Worm (Caenorhabditis elegans): Measurements from ENCODE around the gene zyg-12.
"Not testable (repeated sequence)": the region's sequence is repeated elsewhere in the genome, so short reads cannot be mapped to it uniquely, and the experiment has no call there.

zyg-12 gene

DNA sequence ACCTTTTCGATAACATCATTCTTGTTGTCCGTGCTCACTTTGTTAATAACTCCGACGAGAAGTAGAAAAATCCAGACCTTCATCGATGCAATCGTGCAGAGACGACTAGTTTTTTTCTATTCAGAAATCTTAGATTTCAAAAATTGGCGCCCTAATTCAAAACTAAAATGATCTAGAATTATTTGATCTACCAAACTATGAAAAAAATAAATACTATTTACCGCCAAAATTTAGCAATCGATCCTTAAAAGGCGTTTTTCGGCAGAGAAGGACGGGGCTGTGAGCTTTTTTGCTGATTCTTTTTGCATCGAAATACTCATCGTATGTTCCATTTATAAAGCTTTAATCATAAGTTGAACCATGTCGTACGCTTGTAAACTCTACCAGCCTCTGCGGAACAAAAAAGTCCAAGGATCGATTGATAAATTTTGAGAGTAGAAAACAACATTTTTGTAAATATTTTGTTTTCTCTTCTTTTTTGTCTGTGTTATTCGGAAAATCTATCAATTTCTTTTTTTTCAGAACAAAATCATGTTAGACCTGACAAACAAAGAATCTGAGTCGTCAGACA lies at the start of gene zyg-12, which contains the start of gene try-1:
Gene zyg-12, plus strand, starts transcription at position 521 of the 571 bp plus-strand sequence.
Gene try-1, minus strand, starts transcription at position 148 of the 571 bp plus-strand sequence.
- no peak for TF ChIP-seq cog-1 (tag; optimal IDR thresholded peaks at IDR 0.05)
- TF ChIP-seq ztf-23 (GFP tag; IDR thresholded peaks at IDR 0.05), result no peak
- TF ChIP-seq ztf-29 (GFP tag; IDR thresholded peaks at IDR 0.05), result no peak
- no peak for TF ChIP-seq tab-1 (GFP tag; IDR thresholded peaks at IDR 0.05)
- TF ChIP-seq T22C8.4 (GFP tag; IDR thresholded peaks at IDR 0.05), result no peak
- no peak for TF ChIP-seq med-1 (GFP tag; optimal IDR thresholded peaks at IDR 0.05; ENCODE audit: insufficient read depth)
- no peak for TF ChIP-seq klf-2 (GFP tag; conservative IDR thresholded peaks at IDR 0.05)
- no peak for TF ChIP-seq flt-1 (GFP tag; IDR thresholded peaks at IDR 0.05)
- TF ChIP-seq ref-1 (GFP tag; conservative IDR thresholded peaks at IDR 0.05), result no peak

DNA sequence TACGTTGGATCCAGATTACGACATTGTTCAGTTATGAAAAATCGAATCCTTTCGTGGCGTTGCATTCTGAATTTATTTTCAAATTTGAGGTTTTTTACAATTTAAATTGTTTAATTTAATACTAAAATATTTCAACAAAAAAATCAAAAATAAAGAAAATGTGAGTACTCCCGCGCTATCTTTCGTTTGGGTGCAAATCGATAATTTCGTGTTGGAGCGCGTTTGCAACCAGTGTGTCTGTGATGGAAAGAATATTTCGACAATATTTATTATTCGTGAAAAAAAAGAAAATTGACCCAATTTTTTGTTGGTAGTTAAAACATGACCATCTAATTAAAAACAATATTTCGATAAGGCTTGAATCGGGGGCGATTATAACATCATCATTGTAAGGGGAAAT lies 47.7 kb upstream of the zyg-12 start, which contains the start of gene R05F9.9:
Gene R05F9.9, minus strand, starts transcription at position 66 of the 400 bp plus-strand sequence.
- no peak for TF ChIP-seq ztf-23 (GFP tag; IDR thresholded peaks at IDR 0.05)
- TF ChIP-seq med-1 (GFP tag; optimal IDR thresholded peaks at IDR 0.05; ENCODE audit: insufficient read depth), result no peak
- TF ChIP-seq ref-1 (GFP tag; conservative IDR thresholded peaks at IDR 0.05), result no peak
- peak; percentile 80 for TF ChIP-seq T22C8.4 (GFP tag; IDR thresholded peaks at IDR 0.05)
- TF ChIP-seq klf-2 (GFP tag; conservative IDR thresholded peaks at IDR 0.05), result no peak

DNA sequence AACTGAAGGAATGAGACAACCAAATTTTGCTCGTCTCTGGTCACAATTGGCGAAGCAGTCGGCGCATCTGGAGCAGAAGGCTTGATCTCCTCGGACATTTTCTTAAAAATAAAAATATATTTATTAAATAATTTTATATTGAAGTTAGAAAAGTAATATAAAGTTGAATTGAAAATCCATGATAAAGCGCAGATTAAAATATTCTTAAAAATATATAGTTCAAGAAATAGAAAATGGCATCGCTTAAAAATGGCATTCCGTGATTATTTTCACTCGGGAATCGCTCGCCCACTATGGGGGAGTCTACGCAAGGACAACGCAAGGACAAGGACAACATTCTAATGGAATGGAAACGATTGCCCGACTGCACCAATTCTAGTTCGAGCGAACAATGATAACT lies 46.0 kb upstream of the zyg-12 start, which contains the start of gene sgt-1:
Gene sgt-1, minus strand, starts transcription at position 101 of the 400 bp plus-strand sequence.
- not testable (repeated sequence) for TF ChIP-seq med-1 (GFP tag; optimal IDR thresholded peaks at IDR 0.05; ENCODE audit: insufficient read depth); flt-1 (GFP tag; IDR thresholded peaks at IDR 0.05); tab-1 (GFP tag; IDR thresholded peaks at IDR 0.05)

DNA sequence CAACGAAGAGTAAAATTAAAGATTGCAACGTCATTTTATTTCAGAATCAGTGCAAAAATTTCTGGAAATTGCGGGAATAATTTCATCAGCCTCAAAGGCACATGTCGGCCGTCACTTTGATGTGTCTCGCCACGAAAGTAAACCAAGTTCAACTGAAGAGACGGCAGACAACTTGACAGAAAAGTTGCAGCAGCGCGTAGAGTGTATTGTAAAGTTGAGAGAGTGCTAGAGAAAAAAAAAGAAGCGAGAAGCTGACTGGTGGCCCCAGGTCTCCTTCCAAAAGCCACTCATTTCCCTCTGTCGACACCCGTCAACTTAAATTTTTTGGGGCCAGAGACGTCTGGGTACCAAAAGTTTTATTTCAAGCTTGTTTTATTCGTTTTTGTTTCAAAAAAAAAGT lies 45.4 kb upstream of the zyg-12 start:
- peak; percentile 57; the same call in 1 of the 2 replicates for TF ChIP-seq ztf-29 (GFP tag; IDR thresholded peaks at IDR 0.05)
- no peak for TF ChIP-seq ref-1 (GFP tag; conservative IDR thresholded peaks at IDR 0.05)
- TF ChIP-seq flt-1 (GFP tag; IDR thresholded peaks at IDR 0.05), result 0 out of 2 replicates have a peak, but pooled peaks have one; percentile 7

DNA sequence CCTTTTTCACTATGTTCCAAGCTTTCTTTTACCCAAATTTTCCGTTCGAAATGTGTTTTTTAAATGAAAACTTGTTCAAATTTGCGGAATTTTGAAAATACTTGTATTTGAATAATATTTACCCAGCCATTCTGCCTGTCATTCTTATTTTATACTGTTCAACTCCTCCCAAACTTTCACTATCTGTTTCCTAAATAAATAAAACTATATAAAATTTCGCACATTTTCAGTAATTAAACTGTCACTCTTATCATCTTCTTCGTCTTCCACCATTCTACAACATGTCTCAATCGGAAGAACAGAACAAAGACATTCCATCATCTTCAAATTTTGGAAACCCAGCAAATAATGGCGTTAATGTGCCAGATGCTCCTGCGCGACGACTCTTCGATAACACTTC lies 44.9 kb upstream of the zyg-12 start, which contains the start of gene btbd-10:
Gene btbd-10, plus strand, starts transcription at position 231 of the 400 bp plus-strand sequence.
- TF ChIP-seq med-1 (GFP tag; optimal IDR thresholded peaks at IDR 0.05; ENCODE audit: insufficient read depth) (no peak), ref-1 (GFP tag; conservative IDR thresholded peaks at IDR 0.05) (no peak), klf-2 (GFP tag; conservative IDR thresholded peaks at IDR 0.05) (no peak), flt-1 (GFP tag; IDR thresholded peaks at IDR 0.05) (no peak), ztf-29 (GFP tag; IDR thresholded peaks at IDR 0.05) (no peak), ztf-23 (GFP tag; IDR thresholded peaks at IDR 0.05) (no peak), T22C8.4 (GFP tag; IDR thresholded peaks at IDR 0.05) (no peak), tab-1 (GFP tag; IDR thresholded peaks at IDR 0.05) (no peak), cog-1 (tag; optimal IDR thresholded peaks at IDR 0.05) (no peak)

DNA sequence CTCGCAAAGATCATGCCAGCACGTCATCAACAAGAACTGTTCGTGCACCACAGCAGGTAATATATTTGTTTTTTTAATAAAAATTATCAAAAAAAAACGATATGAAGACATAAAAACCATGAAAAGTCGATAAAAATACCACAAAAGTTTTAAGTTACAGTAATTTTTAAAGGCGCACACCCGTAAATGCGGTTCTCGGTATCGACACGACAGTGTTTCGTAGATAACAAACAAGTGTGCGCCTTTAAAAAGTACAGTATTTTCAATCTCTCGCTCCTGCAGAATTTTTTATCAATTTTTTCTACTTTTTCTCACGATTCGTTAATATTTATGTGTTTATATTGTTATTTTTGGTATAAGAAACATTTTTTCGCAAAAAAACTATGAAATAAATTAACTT lies 44.4 kb upstream of the zyg-12 start:
- no peak for TF ChIP-seq med-1 (GFP tag; optimal IDR thresholded peaks at IDR 0.05; ENCODE audit: insufficient read depth)
- no peak for TF ChIP-seq T22C8.4 (GFP tag; IDR thresholded peaks at IDR 0.05)
- no peak for TF ChIP-seq tab-1 (GFP tag; IDR thresholded peaks at IDR 0.05)
- TF ChIP-seq flt-1 (GFP tag; IDR thresholded peaks at IDR 0.05), result no peak
- no peak for TF ChIP-seq ztf-29 (GFP tag; IDR thresholded peaks at IDR 0.05)
- TF ChIP-seq cog-1 (tag; optimal IDR thresholded peaks at IDR 0.05), result no peak
- TF ChIP-seq ztf-23 (GFP tag; IDR thresholded peaks at IDR 0.05), result no peak
- no peak for TF ChIP-seq klf-2 (GFP tag; conservative IDR thresholded peaks at IDR 0.05)
- no peak for TF ChIP-seq ref-1 (GFP tag; conservative IDR thresholded peaks at IDR 0.05)

DNA sequence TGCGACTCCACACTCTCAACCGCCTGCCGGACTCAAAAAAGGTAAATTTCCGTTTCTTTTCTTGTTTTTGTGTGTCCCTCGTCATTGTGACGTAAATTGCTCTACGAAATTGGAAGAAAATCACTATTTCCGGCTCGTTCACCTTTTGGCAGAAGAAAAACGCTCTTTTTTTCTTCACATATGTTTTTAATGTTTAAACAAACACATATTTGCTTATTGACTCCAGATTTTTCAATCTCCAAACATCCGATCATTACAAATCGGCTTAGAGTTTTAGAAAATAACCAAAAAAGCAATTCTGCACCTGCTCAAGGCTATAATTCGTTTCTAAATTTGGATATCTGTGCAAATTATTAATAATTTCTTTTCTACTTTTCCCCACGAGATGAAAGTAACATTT lies 43.8 kb upstream of the zyg-12 start:
- TF ChIP-seq T22C8.4 (GFP tag; IDR thresholded peaks at IDR 0.05) (no peak), cog-1 (tag; optimal IDR thresholded peaks at IDR 0.05) (no peak), klf-2 (GFP tag; conservative IDR thresholded peaks at IDR 0.05) (no peak), ztf-29 (GFP tag; IDR thresholded peaks at IDR 0.05) (no peak)

DNA sequence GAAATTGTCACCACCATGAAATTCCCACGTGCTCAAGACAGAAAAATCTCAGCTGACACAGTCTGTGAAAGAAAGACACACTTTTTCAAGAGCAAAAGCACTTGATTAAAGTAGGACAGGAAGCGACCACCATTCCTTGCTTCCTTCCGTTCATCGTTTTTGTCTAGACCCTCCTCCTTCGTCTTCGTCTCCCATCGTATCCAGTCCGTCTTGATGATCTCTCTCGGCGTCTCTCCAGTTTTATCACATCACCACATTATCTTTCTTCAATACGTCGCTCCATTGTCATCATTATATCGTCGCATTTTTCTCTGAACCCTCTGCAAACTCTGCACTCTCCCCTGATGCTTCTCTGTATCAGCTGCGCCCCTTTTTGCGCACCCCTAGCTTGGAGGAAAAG lies 41.5 kb upstream of the zyg-12 start:
- TF ChIP-seq med-1 (GFP tag; optimal IDR thresholded peaks at IDR 0.05; ENCODE audit: insufficient read depth) (no peak), ref-1 (GFP tag; conservative IDR thresholded peaks at IDR 0.05) (no peak), ztf-23 (GFP tag; IDR thresholded peaks at IDR 0.05) (no peak), T22C8.4 (GFP tag; IDR thresholded peaks at IDR 0.05) (no peak), cog-1 (tag; optimal IDR thresholded peaks at IDR 0.05) (no peak), flt-1 (GFP tag; IDR thresholded peaks at IDR 0.05) (no peak), ztf-29 (GFP tag; IDR thresholded peaks at IDR 0.05) (no peak), tab-1 (GFP tag; IDR thresholded peaks at IDR 0.05) (no peak), klf-2 (GFP tag; conservative IDR thresholded peaks at IDR 0.05) (no peak)

DNA sequence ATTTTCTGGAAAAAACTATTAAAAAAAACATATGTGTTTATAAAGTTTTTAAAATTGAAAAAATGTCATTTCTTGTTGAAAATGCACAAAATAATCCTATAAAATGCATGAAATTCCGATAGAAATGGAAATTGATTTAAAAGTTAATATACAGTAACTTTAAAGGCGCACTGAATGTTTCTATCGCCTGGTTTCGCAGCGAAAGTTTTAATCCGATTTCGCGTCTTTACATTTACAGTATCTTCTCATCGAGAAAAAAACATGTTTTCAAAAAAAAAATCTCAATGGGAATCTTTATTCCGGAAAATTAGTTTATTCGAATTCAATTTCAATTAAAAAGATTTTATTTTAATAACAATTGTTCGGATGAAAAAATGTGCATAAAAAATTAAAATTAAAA lies 35.5 kb upstream of the zyg-12 start, which contains the start of gene R05F9.11:
Gene R05F9.11, minus strand, starts transcription at position 5 of the 400 bp plus-strand sequence.
- TF ChIP-seq med-1 (GFP tag; optimal IDR thresholded peaks at IDR 0.05; ENCODE audit: insufficient read depth), result no peak
- TF ChIP-seq flt-1 (GFP tag; IDR thresholded peaks at IDR 0.05), result no peak
- TF ChIP-seq ztf-29 (GFP tag; IDR thresholded peaks at IDR 0.05), result no peak
- TF ChIP-seq T22C8.4 (GFP tag; IDR thresholded peaks at IDR 0.05), result no peak
- TF ChIP-seq ref-1 (GFP tag; conservative IDR thresholded peaks at IDR 0.05), result no peak
- TF ChIP-seq klf-2 (GFP tag; conservative IDR thresholded peaks at IDR 0.05), result no peak
- TF ChIP-seq ztf-23 (GFP tag; IDR thresholded peaks at IDR 0.05), result no peak
- no peak for TF ChIP-seq tab-1 (GFP tag; IDR thresholded peaks at IDR 0.05)
- TF ChIP-seq cog-1 (tag; optimal IDR thresholded peaks at IDR 0.05), result no peak

DNA sequence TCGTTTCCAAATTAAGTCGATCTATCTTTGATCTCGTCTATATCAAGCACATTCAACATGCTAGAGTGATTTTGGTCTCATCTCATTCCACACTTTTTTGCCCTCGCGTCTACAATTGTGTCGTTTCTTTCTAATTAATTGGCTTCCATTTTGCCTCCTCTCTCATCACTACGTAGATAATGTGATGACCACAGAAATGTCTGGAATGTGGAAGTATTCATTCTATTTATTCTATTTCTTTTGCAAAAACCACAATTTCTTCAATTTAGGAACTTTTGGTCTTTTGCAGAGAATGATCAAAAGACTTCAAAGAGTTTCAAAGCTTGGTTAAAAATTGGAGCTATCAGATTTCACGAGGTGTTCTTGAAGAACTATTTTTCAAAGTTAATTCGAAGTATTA lies 34.1 kb upstream of the zyg-12 start:
- no peak for TF ChIP-seq med-1 (GFP tag; optimal IDR thresholded peaks at IDR 0.05; ENCODE audit: insufficient read depth)
- TF ChIP-seq T22C8.4 (GFP tag; IDR thresholded peaks at IDR 0.05), result no peak
- TF ChIP-seq flt-1 (GFP tag; IDR thresholded peaks at IDR 0.05), result no peak
- no peak for TF ChIP-seq ztf-23 (GFP tag; IDR thresholded peaks at IDR 0.05)
- no peak for TF ChIP-seq klf-2 (GFP tag; conservative IDR thresholded peaks at IDR 0.05)
- TF ChIP-seq tab-1 (GFP tag; IDR thresholded peaks at IDR 0.05), result no peak
- no peak for TF ChIP-seq ref-1 (GFP tag; conservative IDR thresholded peaks at IDR 0.05)

Data from whole organism, midembryonic.